Worm (Caenorhabditis elegans) whole organism, L4 larva: ENCODE results near the gene F57A8.7.

Experiments used
- Y48G9A.11 ChIP-seq: fragments of 200-800 bp; sonication (Bioruptor generic); IDR thresholded peaks from 2 replicates; pipeline ENCODE4 v1.3.6; 2022; ENCODE audit warnings: missing genetic modification reagents, missing genetic modification characterization, missing compliant biosample characterization
- ama-1 ChIP-seq: fragments of 150-350 bp; optimal IDR thresholded peaks from 2 replicates; lab custom pipeline; 2014; ENCODE audit warnings: inconsistent platforms, mixed read lengths
- ceh-82 ChIP-seq: sonication (generic microtip); optimal IDR thresholded peaks from 2 replicates; lab custom pipeline; 2017; ENCODE audit warnings: missing biosample characterization, missing genetic modification characterization
- egl-27 ChIP-seq: sonication (generic microtip); optimal IDR thresholded peaks from 3 replicates; lab custom pipeline; 2017; ENCODE audit warnings: missing biosample characterization, missing genetic modification reagents, missing genetic modification characterization
- unc-62 ChIP-seq, 3 experiments: fragments of 150-350 bp in 1 of 3; sonication (generic microtip); optimal IDR thresholded peaks in 2 of 3; peaks in 1 of 3; 1 replicate in 1 of 3; 2 replicates in 2 of 3; lab custom pipeline; 2014 to 2017; ENCODE audit warnings: missing biosample characterization in 3 of 3, missing genetic modification characterization in 3 of 3, missing genetic modification reagents in 3 of 3, missing genotype in 1 of 3
- ztf-11 ChIP-seq: fragments of 150-350 bp; optimal IDR thresholded peaks from 2 replicates; lab custom pipeline; 2014; ENCODE audit warnings: missing biosample characterization, missing genetic modification characterization

ce11 chrV:10111129-10111528 lies 35.6 kb downstream of the F57A8.7 start:
- TF ChIP-seq unc-62 (GFP tag; optimal IDR thresholded peaks at IDR 0.05 in 1 of 2; lab: Kevin White, UChicago) = no peak
- TF ChIP-seq unc-62 (tag; optimal IDR thresholded peaks at IDR 0.05; lab: Kevin White, UChicago) = no peak
- no peak for TF ChIP-seq egl-27 (tag; lab: Kevin White, UChicago)
- no peak for TF ChIP-seq ztf-11
- no peak for TF ChIP-seq Y48G9A.11 (GFP tag; lab: Robert Waterston, UW)
- no peak for TF ChIP-seq ama-1
- no peak for TF ChIP-seq ceh-82 (tag; lab: Kevin White, UChicago)
